Fruit fly (Drosophila melanogaster): ENCODE data around the gene RhoGEF64C.

RhoGEF64C gene

dm6 chr3L:4843428-4843827 lies 150.8 kb downstream of the RhoGEF64C start:
- TF ChIP-seq CG8765 (GFP tag; IDR thresholded peaks at IDR 0.05), result 0 out of 2 replicates have a peak, but pooled peaks have one; percentile 28
- TF ChIP-seq NFAT (GFP tag; IDR thresholded peaks at IDR 0.05), result 0 out of 2 replicates have a peak, but pooled peaks have one; percentile 19
- no peak for TF ChIP-seq CG12391 (tag; optimal IDR thresholded peaks at IDR 0.05)
- peak; percentile 84 for TF ChIP-seq Nf-YC (tag; optimal IDR thresholded peaks at IDR 0.05)
- TF ChIP-seq Nf-YB (GFP tag; optimal IDR thresholded peaks at IDR 0.05), result peak; percentile 84
- peak; percentile 52 for TF ChIP-seq Hey (tag; optimal IDR thresholded peaks at IDR 0.05)

dm6 chr3L:4844792-4845191 lies 152.2 kb downstream of the RhoGEF64C start:
- TF ChIP-seq CG43689 (GFP tag; IDR thresholded peaks at IDR 0.05) (no peak), fd3F (GFP tag; optimal IDR thresholded peaks at IDR 0.05) (no peak), Awh (GFP tag; IDR thresholded peaks at IDR 0.05) (no peak), zen2 (GFP tag; IDR thresholded peaks at IDR 0.05; ENCODE audit: partially characterized antibody) (no peak), toy (GFP tag; IDR thresholded peaks at IDR 0.05) (no peak), bowl (GFP tag; IDR thresholded peaks at IDR 0.05) (no peak), sna (GFP tag; IDR thresholded peaks at IDR 0.05; ENCODE audit: partially characterized antibody) (no peak), da (GFP tag; optimal IDR thresholded peaks at IDR 0.05) (no peak), CG10274 (GFP tag; optimal IDR thresholded peaks at IDR 0.05) (no peak), CG2199 (GFP tag; IDR thresholded peaks at IDR 0.05) (no peak), h (optimal IDR thresholded peaks at IDR 0.05) (no peak), CG15514 (GFP tag; optimal IDR thresholded peaks at IDR 0.05) (no peak), CG12942 (GFP tag; optimal IDR thresholded peaks at IDR 0.05) (no peak), Ravus (GFP tag; IDR thresholded peaks at IDR 0.05) (no peak), E2f1 (GFP tag; IDR thresholded peaks at IDR 0.05) (no peak), gcm2 (GFP tag; optimal IDR thresholded peaks at IDR 0.05) (no peak), knrl (GFP tag; IDR thresholded peaks at IDR 0.05; ENCODE audit: partially characterized antibody) (no peak), Doc3 (GFP tag; IDR thresholded peaks at IDR 0.05; ENCODE audit: partially characterized antibody) (no peak), CG13123 (GFP tag; optimal IDR thresholded peaks at IDR 0.05) (no peak), Lhr (GFP tag; optimal IDR thresholded peaks at IDR 0.05) (no peak), CG12104 (GFP tag; optimal IDR thresholded peaks at IDR 0.05) (no peak), trem (tag; optimal IDR thresholded peaks at IDR 0.05) (no peak), Sin3A (optimal IDR thresholded peaks at IDR 0.05) (no peak), CG2120 (GFP tag; optimal IDR thresholded peaks at IDR 0.05) (peak; percentile 22), CG8924 (tag; optimal IDR thresholded peaks at IDR 0.05) (no peak), CG2889 (GFP tag; IDR thresholded peaks at IDR 0.05) (no peak), Abd-B (GFP tag; optimal IDR thresholded peaks at IDR 0.05) (no peak), CG11093 (GFP tag; IDR thresholded peaks at IDR 0.05) (no peak), Vsx1 (GFP tag; optimal IDR thresholded peaks at IDR 0.05) (no peak), CkIIα-i1 (GFP tag; IDR thresholded peaks at IDR 0.05) (no peak), CG6813 (GFP tag; optimal IDR thresholded peaks at IDR 0.05) (no peak), cwo (GFP tag; optimal IDR thresholded peaks at IDR 0.05) (no peak), amos (GFP tag; IDR thresholded peaks at IDR 0.05; ENCODE audit: partially characterized antibody) (no peak), CG9817 (tag; optimal IDR thresholded peaks at IDR 0.05) (no peak), lmd (GFP tag; IDR thresholded peaks at IDR 0.05) (no peak), fu2 (GFP tag; optimal IDR thresholded peaks at IDR 0.05) (no peak), CG10654 (GFP tag; optimal IDR thresholded peaks at IDR 0.05) (no peak), bab2 (GFP tag; optimal IDR thresholded peaks at IDR 0.05) (no peak), CTCF (GFP tag; optimal IDR thresholded peaks at IDR 0.05) (no peak), slou (GFP tag; optimal IDR thresholded peaks at IDR 0.05) (no peak), zfh2 (GFP tag; optimal IDR thresholded peaks at IDR 0.05) (no peak), psq (GFP tag; optimal IDR thresholded peaks at IDR 0.05) (no peak), Rfx (GFP tag; IDR thresholded peaks at IDR 0.05) (peak; percentile 20; the same call in 1 of the 2 replicates), crol (GFP tag; IDR thresholded peaks at IDR 0.05) (no peak), sc (optimal IDR thresholded peaks at IDR 0.05) (no peak), sc (GFP tag; optimal IDR thresholded peaks at IDR 0.05) (no peak)
